Worm (Caenorhabditis elegans): ENCODE data around the gene lurp-3.

DNA sequence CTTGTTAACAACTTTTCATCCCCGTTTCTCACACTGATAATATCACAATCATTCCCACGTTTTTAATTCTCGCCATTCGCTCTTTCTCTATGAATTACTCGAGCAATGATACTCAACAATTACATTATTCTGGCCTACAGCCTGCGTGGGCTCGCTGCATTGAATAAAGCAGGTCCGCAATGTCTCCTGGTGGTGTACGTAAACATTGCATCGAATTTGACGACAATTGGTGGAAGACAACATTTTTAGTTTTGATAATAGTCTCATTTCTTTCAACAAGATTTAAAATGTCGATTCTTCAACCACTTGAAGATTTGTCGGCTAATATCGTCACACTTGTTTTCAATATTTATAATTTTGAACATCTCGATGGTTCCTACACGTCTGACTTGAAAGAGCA, 3.8 kb downstream of the lurp-3 start, which contains the start of gene bath-39:
- TF ChIP-seq klf-2 (GFP tag; conservative IDR thresholded peaks at IDR 0.05), result no peak
- TF ChIP-seq ztf-29 (GFP tag; IDR thresholded peaks at IDR 0.05), result no peak
- TF ChIP-seq cog-1 (tag; optimal IDR thresholded peaks at IDR 0.05), result no peak
- no peak for TF ChIP-seq med-1 (GFP tag; optimal IDR thresholded peaks at IDR 0.05; ENCODE audit: insufficient read depth)
- no peak for TF ChIP-seq flt-1 (GFP tag; IDR thresholded peaks at IDR 0.05)
- TF ChIP-seq ref-1 (GFP tag; conservative IDR thresholded peaks at IDR 0.05), result no peak
- TF ChIP-seq T22C8.4 (GFP tag; IDR thresholded peaks at IDR 0.05), result no peak
- TF ChIP-seq ztf-23 (GFP tag; IDR thresholded peaks at IDR 0.05), result no peak

All from whole organism, midembryonic.